Worm (Caenorhabditis elegans) whole organism, L4 larva: Measurements from ENCODE around the gene ccz-1.

Experiments
- F26F4.8 ChIP-seq: fragments of 200-800 bp; sonication (Bioruptor generic); conservative IDR thresholded peaks from 2 replicates; pipeline ENCODE4 v1.3.6; 2022; ENCODE audit warnings: missing genetic modification characterization, missing compliant biosample characterization
- T26A8.4 ChIP-seq: fragments of 200-800 bp; sonication (Bioruptor generic); IDR thresholded peaks from 2 replicates; pipeline ENCODE4 v1.3.6; 2022; ENCODE audit warnings: missing genetic modification characterization, missing compliant biosample characterization
- aly-2 ChIP-seq: sonication (generic microtip); optimal IDR thresholded peaks from 2 replicates; lab custom pipeline; 2018; ENCODE audit warnings: missing biosample characterization, missing genetic modification characterization
- ceh-82 ChIP-seq: sonication (generic microtip); optimal IDR thresholded peaks from 2 replicates; lab custom pipeline; 2017; ENCODE audit warnings: missing biosample characterization, missing genetic modification characterization
- nhr-25 ChIP-seq: sonication (generic microtip); optimal IDR thresholded peaks from 2 replicates; lab custom pipeline; 2017; ENCODE audit warnings: missing genetic modification characterization, mild to moderate bottlenecking, missing compliant biosample characterization, antibody characterized with exemption, moderate library complexity, borderline replicate concordance; ENCODE audit not compliant: insufficient read depth
- pha-4 ChIP-seq, 2 experiments: fragments of 150-350 bp in 1 of 2; fragments of 200-800 bp in 1 of 2; sonication (Bioruptor generic) in 1 of 2; IDR thresholded peaks in 1 of 2; optimal IDR thresholded peaks in 1 of 2; 2 replicates each; pipeline versions ENCODE4 v1.3.6 to Lab custom; 2014 to 2022; ENCODE audit warnings: missing genetic modification characterization in 2 of 2, missing genetic modification reagents in 2 of 2, missing biosample characterization in 1 of 2, missing compliant biosample characterization in 1 of 2
- unc-39 ChIP-seq: sonication (generic microtip); optimal IDR thresholded peaks from 2 replicates; lab custom pipeline; 2017; ENCODE audit warnings: missing biosample characterization, missing genetic modification characterization

DNA sequence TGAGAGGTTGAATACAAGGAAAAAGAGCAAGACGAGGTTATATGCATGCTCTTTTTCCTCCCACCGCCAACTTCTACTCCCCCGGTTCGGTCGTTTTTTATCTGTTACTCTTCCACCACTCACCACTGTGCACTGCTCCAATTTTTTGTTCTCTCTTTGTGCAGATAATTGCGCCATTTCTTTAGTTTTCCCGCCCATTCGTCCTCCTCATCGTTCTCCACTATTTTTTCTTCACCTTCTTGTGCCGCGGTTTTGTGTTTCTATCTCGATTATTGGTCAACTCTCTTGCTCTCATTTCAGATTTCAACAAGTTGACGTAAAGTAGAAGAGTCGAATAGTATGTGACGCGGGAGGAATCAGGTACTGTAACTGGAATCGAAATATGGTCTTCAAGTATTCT, 10.9 kb downstream of the ccz-1 start, which contains the start of gene T01D3.1:
- TF ChIP-seq aly-2 (tag; lab: Kevin White, UChicago) = no peak
- no peak for TF ChIP-seq nhr-25 (tag; lab: Kevin White, UChicago)
- TF ChIP-seq pha-4 (GFP tag; IDR thresholded peaks at IDR 0.05; lab: Robert Waterston, UW) = no peak
- no peak for TF ChIP-seq pha-4 (tag; optimal IDR thresholded peaks at IDR 0.05; lab: Kevin White, UChicago)
- TF ChIP-seq T26A8.4 = no peak
- TF ChIP-seq ceh-82 = no peak
- TF ChIP-seq F26F4.8 = no peak
- TF ChIP-seq unc-39 (tag; lab: Kevin White, UChicago) = no peak
